Worm (Caenorhabditis elegans) whole organism, midembryonic: Measurements from ENCODE around the gene F17C11.6.

ENCODE experiments used
- T22C8.4 ChIP-seq: fragments of 200-800 bp; sonication (Bioruptor generic); IDR thresholded peaks from 2 replicates; pipeline ENCODE4 v1.3.6; 2022; ENCODE audit warnings: missing genetic modification characterization, missing compliant biosample characterization
- flt-1 ChIP-seq: fragments of 200-800 bp; sonication (Bioruptor generic); IDR thresholded peaks from 2 replicates; pipeline ENCODE4 v1.3.6; 2022; ENCODE audit warnings: missing genetic modification characterization, missing compliant biosample characterization
- ztf-29 ChIP-seq: fragments of 200-800 bp; sonication (Bioruptor generic); IDR thresholded peaks from 2 replicates; pipeline ENCODE4 v1.3.6; 2022; ENCODE audit warnings: missing genetic modification reagents, missing genetic modification characterization, missing compliant biosample characterization

- TF ChIP-seq ztf-29 (GFP tag; lab: Robert Waterston, UW) (no peak), T22C8.4 (GFP tag; lab: Robert Waterston, UW) (no peak), flt-1 (GFP tag; lab: Robert Waterston, UW) (no peak)
Measured at ce11 chrV:10966874-10967273, 12.0 kb downstream of the F17C11.6 start.
